Fruit fly (Drosophila melanogaster) whole organism, embryonic: Measurements from ENCODE around the gene CG7987.

Experiments used
- Aef1 ChIP-seq: fragments of 200-800 bp; sonication (Bioruptor generic); IDR thresholded peaks from 3 replicates; pipeline ENCODE4 v1.3.6; 2022; ENCODE audit warnings: missing biosample characterization, missing genetic modification characterization
- B-H2 ChIP-seq: fragments of 200-800 bp; sonication (Bioruptor generic); optimal IDR thresholded peaks from 2 replicates; lab custom pipeline; 2018; ENCODE audit warnings: missing biosample characterization, mild to moderate bottlenecking, missing genetic modification characterization
- Blimp-1 ChIP-seq: fragments of 200-800 bp; sonication (Bioruptor generic); optimal IDR thresholded peaks from 3 replicates; lab custom pipeline; 2018; ENCODE audit warnings: missing biosample characterization, missing genetic modification characterization, mild to moderate bottlenecking, moderate library complexity, missing genetic modification reagents
- CG10654 ChIP-seq: fragments of 200-800 bp; sonication (Bioruptor generic); optimal IDR thresholded peaks from 2 replicates; lab custom pipeline; 2016; ENCODE audit warnings: missing biosample characterization, missing genetic modification characterization
- CG10979 ChIP-seq: fragments of 200-800 bp; sonication (Bioruptor generic); optimal IDR thresholded peaks from 2 replicates; lab custom pipeline; 2018; ENCODE audit warnings: missing biosample characterization, mild to moderate bottlenecking, missing genetic modification characterization, moderate library complexity
- CG11456 ChIP-seq: fragments of 200-800 bp; sonication (Bioruptor generic); IDR thresholded peaks from 3 replicates; pipeline ENCODE4 v1.3.6; 2022; ENCODE audit warnings: missing biosample characterization, missing genetic modification characterization
- CG13424 ChIP-seq: fragments of 200-800 bp; sonication (Bioruptor generic); optimal IDR thresholded peaks from 2 replicates; lab custom pipeline; 2019; ENCODE audit warnings: missing biosample characterization, mild to moderate bottlenecking, missing genetic modification characterization, moderate library complexity
- CG14014 ChIP-seq: fragments of 200-800 bp; sonication (Bioruptor generic); IDR thresholded peaks from 2 replicates; pipeline ENCODE4 v1.3.6; 2022; ENCODE audit warnings: missing biosample characterization, missing genetic modification characterization
- CG15601 ChIP-seq: fragments of 200-800 bp; sonication (Bioruptor generic); optimal IDR thresholded peaks from 3 replicates; lab custom pipeline; 2019; ENCODE audit warnings: missing biosample characterization, mild to moderate bottlenecking, missing genetic modification characterization, moderate library complexity
- CG17361 ChIP-seq: fragments of 200-800 bp; sonication (Bioruptor generic); IDR thresholded peaks from 3 replicates; pipeline ENCODE4 v1.3.6; 2022; ENCODE audit warnings: missing biosample characterization, missing genetic modification characterization
- CG18262 ChIP-seq: fragments of 200-800 bp; optimal IDR thresholded peaks from 3 replicates; lab custom pipeline; 2019; ENCODE audit warnings: missing biosample characterization, mild to moderate bottlenecking, missing genetic modification characterization, moderate library complexity
- CG2116 ChIP-seq: fragments of 200-800 bp; sonication (Bioruptor generic); optimal IDR thresholded peaks from 3 replicates; lab custom pipeline; 2018; ENCODE audit warnings: missing biosample characterization, mild to moderate bottlenecking, missing genetic modification characterization
- CG30020 ChIP-seq: fragments of 200-800 bp; optimal IDR thresholded peaks from 2 replicates; lab custom pipeline; 2019; ENCODE audit warnings: missing biosample characterization, mild to moderate bottlenecking, missing genetic modification characterization, moderate library complexity
- CG32532 ChIP-seq: fragments of 200-800 bp; sonication (Bioruptor generic); IDR thresholded peaks from 2 replicates; pipeline ENCODE4 v1.3.6; 2022; ENCODE audit warnings: missing biosample characterization, missing genetic modification characterization
- CG3847 ChIP-seq: fragments of 200-800 bp; sonication (Bioruptor generic); IDR thresholded peaks from 2 replicates; pipeline ENCODE4 v1.3.6; 2022; ENCODE audit warnings: missing biosample characterization, missing genetic modification characterization
- CG4328 ChIP-seq: fragments of 200-800 bp; sonication (Bioruptor generic); optimal IDR thresholded peaks from 3 replicates; lab custom pipeline; 2017; ENCODE audit warnings: missing biosample characterization, missing genetic modification reagents, missing genetic modification characterization
- CG6854 ChIP-seq: fragments of 200-800 bp; sonication (Bioruptor generic); optimal IDR thresholded peaks from 3 replicates; lab custom pipeline; 2017; ENCODE audit warnings: missing biosample characterization, mild to moderate bottlenecking, missing genetic modification characterization
- CG7839 ChIP-seq: fragments of 200-800 bp; sonication (Bioruptor generic); optimal IDR thresholded peaks from 3 replicates; lab custom pipeline; 2018; ENCODE audit warnings: missing biosample characterization, mild to moderate bottlenecking, missing genetic modification characterization, moderate library complexity
- CG7928 ChIP-seq: fragments of 200-800 bp; sonication (Bioruptor generic); optimal IDR thresholded peaks from 2 replicates; lab custom pipeline; 2017; ENCODE audit warnings: missing biosample characterization, mild to moderate bottlenecking, missing genetic modification characterization
- CG8281 ChIP-seq: fragments of 200-800 bp; sonication (Bioruptor generic); optimal IDR thresholded peaks from 2 replicates; lab custom pipeline; 2018; ENCODE audit warnings: missing biosample characterization, mild to moderate bottlenecking, missing genetic modification characterization, moderate library complexity
- CG9437 ChIP-seq: fragments of 200-800 bp; sonication (Bioruptor generic); optimal IDR thresholded peaks from 2 replicates; lab custom pipeline; 2018; ENCODE audit warnings: missing biosample characterization, mild to moderate bottlenecking, missing genetic modification characterization
- CG9817 ChIP-seq: fragments of 200-800 bp; sonication (Bioruptor generic); optimal IDR thresholded peaks from 2 replicates; lab custom pipeline; 2018; ENCODE audit warnings: missing biosample characterization, mild to moderate bottlenecking, missing genetic modification characterization, moderate library complexity
- Camta ChIP-seq: fragments of 200-800 bp; sonication (Bioruptor generic); optimal IDR thresholded peaks from 2 replicates; lab custom pipeline; 2016; ENCODE audit warnings: missing biosample characterization, missing genetic modification characterization
- Doc2 ChIP-seq: fragments of 200-800 bp; sonication (Bioruptor generic); IDR thresholded peaks from 2 replicates; pipeline ENCODE4 v1.3.6; 2022; ENCODE audit warnings: missing biosample characterization, missing genetic modification characterization
- Ets65A ChIP-seq: fragments of 200-800 bp; sonication (Bioruptor generic); peaks from one replicate; lab custom pipeline; 2016; ENCODE audit warnings: missing biosample characterization, missing genetic modification characterization
- Jarid2 ChIP-seq: fragments of 200-800 bp; sonication (Bioruptor generic); optimal IDR thresholded peaks from 3 replicates; lab custom pipeline; 2017; ENCODE audit warnings: mild to moderate bottlenecking, missing biosample characterization, missing genetic modification reagents, missing genetic modification characterization
- Med ChIP-seq: fragments of 200-800 bp; sonication (Bioruptor generic); peaks from one replicate; lab custom pipeline; 2016; ENCODE audit warnings: missing biosample characterization, missing genetic modification characterization, mild to moderate bottlenecking, inconsistent platforms, moderate library complexity
- NC2α ChIP-seq: fragments of 200-800 bp; sonication (Bioruptor generic); optimal IDR thresholded peaks from 2 replicates; lab custom pipeline; 2016; ENCODE audit warnings: missing biosample characterization, missing genetic modification characterization
- NC2β ChIP-seq: fragments of 200-800 bp; sonication (Bioruptor generic); optimal IDR thresholded peaks from 2 replicates; lab custom pipeline; 2016; ENCODE audit warnings: missing biosample characterization, missing genetic modification characterization
- PHDP ChIP-seq: fragments of 200-800 bp; sonication (Bioruptor generic); optimal IDR thresholded peaks from 3 replicates; lab custom pipeline; 2018; ENCODE audit warnings: missing biosample characterization, mild to moderate bottlenecking, missing genetic modification characterization, moderate library complexity
- Poxn ChIP-seq: fragments of 200-800 bp; sonication (Bioruptor generic); IDR thresholded peaks from 2 replicates; pipeline ENCODE4 v1.3.6; 2022; ENCODE audit warnings: missing biosample characterization, missing genetic modification characterization
- Xrp1 ChIP-seq: fragments of 200-800 bp; sonication (Bioruptor generic); IDR thresholded peaks from 2 replicates; pipeline ENCODE4 v1.3.6; 2022; ENCODE audit warnings: missing biosample characterization, missing genetic modification characterization
- ac ChIP-seq: fragments of 200-800 bp; sonication (Bioruptor generic); optimal IDR thresholded peaks from 3 replicates; lab custom pipeline; 2017; ENCODE audit warnings: missing biosample characterization, mild to moderate bottlenecking, missing genetic modification characterization
- bsh ChIP-seq, 2 experiments: fragments of 200-800 bp; sonication (Bioruptor generic); optimal IDR thresholded peaks; 2 replicates each; lab custom pipeline; 2017 to 2018; ENCODE audit warnings: mild to moderate bottlenecking in 2 of 2, missing biosample characterization in 2 of 2, missing genetic modification characterization in 2 of 2, moderate library complexity in 1 of 2
- cad ChIP-seq: fragments of >200 bp; optimal IDR thresholded peaks from 2 replicates; lab custom pipeline; 2017; ENCODE audit warnings: missing biosample characterization, missing genetic modification characterization
- chm ChIP-seq: fragments of 200-800 bp; sonication (Bioruptor generic); IDR thresholded peaks from 2 replicates; pipeline ENCODE4 v1.3.6; 2022; ENCODE audit warnings: missing biosample characterization, missing genetic modification characterization
- crol ChIP-seq: fragments of 200-800 bp; sonication (Bioruptor generic); IDR thresholded peaks from 2 replicates; pipeline ENCODE4 v1.3.6; 2022; ENCODE audit warnings: missing biosample characterization, missing genetic modification characterization
- dpn ChIP-seq, 2 experiments: fragments of 200-800 bp; sonication (Bioruptor generic); optimal IDR thresholded peaks; 3 replicates each; lab custom pipeline; 2016; ENCODE audit warnings: missing biosample characterization in 2 of 2, missing genetic modification characterization in 2 of 2
- eyg ChIP-seq: fragments of 200-800 bp; sonication (Bioruptor generic); optimal IDR thresholded peaks from 3 replicates; lab custom pipeline; 2016; ENCODE audit warnings: missing biosample characterization, missing genetic modification characterization
- hth ChIP-seq: fragments of >200 bp; optimal IDR thresholded peaks from 2 replicates; lab custom pipeline; 2017; ENCODE audit warnings: inconsistent platforms
- klu ChIP-seq: fragments of 200-800 bp; sonication (Bioruptor generic); IDR thresholded peaks from 2 replicates; pipeline ENCODE4 v1.3.6; 2022; ENCODE audit warnings: missing biosample characterization, missing genetic modification characterization
- org-1 ChIP-seq: fragments of 200-800 bp; sonication (Bioruptor generic); optimal IDR thresholded peaks from 2 replicates; lab custom pipeline; 2017; ENCODE audit warnings: missing biosample characterization, missing genetic modification characterization
- otp ChIP-seq: fragments of 200-800 bp; sonication (Bioruptor generic); IDR thresholded peaks from 3 replicates; pipeline ENCODE4, ENCODE4 v1.3.6; 2022; ENCODE audit warnings: missing biosample characterization, missing genetic modification characterization
- salm ChIP-seq: fragments of 200-800 bp; sonication (Bioruptor generic); optimal IDR thresholded peaks from 2 replicates; lab custom pipeline; 2018; ENCODE audit warnings: missing biosample characterization, mild to moderate bottlenecking, missing genetic modification characterization
- slp2 ChIP-seq: fragments of 200-800 bp; sonication (Bioruptor generic); optimal IDR thresholded peaks from 2 replicates; lab custom pipeline; 2016; ENCODE audit warnings: missing biosample characterization, missing genetic modification characterization
- sug ChIP-seq: fragments of 200-800 bp; optimal IDR thresholded peaks from 2 replicates; lab custom pipeline; 2019; ENCODE audit warnings: missing biosample characterization, mild to moderate bottlenecking, missing genetic modification characterization, moderate library complexity
- unpg ChIP-seq: fragments of 200-800 bp; sonication (Bioruptor generic); optimal IDR thresholded peaks from 3 replicates; lab custom pipeline; 2018; ENCODE audit warnings: missing biosample characterization, mild to moderate bottlenecking, missing genetic modification characterization, moderate library complexity
- wdn ChIP-seq: fragments of 200-800 bp; sonication (Bioruptor generic); IDR thresholded peaks from 2 replicates; pipeline ENCODE4 v1.3.6; 2022; ENCODE audit warnings: missing biosample characterization, missing genetic modification characterization
- zen ChIP-seq: fragments of 200-800 bp; sonication (Bioruptor generic); optimal IDR thresholded peaks from 3 replicates; lab custom pipeline; 2018; ENCODE audit warnings: missing biosample characterization, mild to moderate bottlenecking, missing genetic modification characterization, moderate library complexity

The CG7987 gene

dm6 chr3R:14569411-14570107 is 6.1 kb downstream of the CG7987 start, which contains the start of gene Cys (continued):
- peak; percentile 56 for TF ChIP-seq PHDP (tag; lab: Kevin White, UChicago)
- 0 out of 3 replicates have a peak, but pooled peaks have one; percentile 61 for TF ChIP-seq CG11456 (GFP tag; lab: Robert Waterston, UW)
- TF ChIP-seq CG9437: no peak
- TF ChIP-seq wdn: 0 out of 2 replicates have a peak, but pooled peaks have one; percentile 28
- TF ChIP-seq CG18262: peak; percentile 34
- TF ChIP-seq unpg: peak; percentile 19
- peak; percentile 42 for TF ChIP-seq ac (GFP tag; lab: Kevin White, UChicago)
- peak; percentile 73 for TF ChIP-seq Jarid2
- peak; percentile 18 for TF ChIP-seq Ets65A (GFP tag; lab: Kevin White, UChicago)
- TF ChIP-seq B-H2 (GFP tag; lab: Kevin White, UChicago): peak; percentile 30
- TF ChIP-seq sug: peak; percentile 34
- peak; percentile 16; the same call in 1 of the 2 replicates for TF ChIP-seq CG3847
- TF ChIP-seq chm (GFP tag; lab: Robert Waterston, UW): peak; percentile 32; the same call in 1 of the 2 replicates
- 0 out of 2 replicates have a peak, but pooled peaks have one; percentile 27 for TF ChIP-seq Xrp1 (GFP tag; lab: Robert Waterston, UW)
- peak; percentile 54 for TF ChIP-seq zen (tag; lab: Kevin White, UChicago)
- TF ChIP-seq CG32532 (GFP tag; lab: Robert Waterston, UW): peak; percentile 47; the same call in 1 of the 2 replicates
- peak; percentile 78 for TF ChIP-seq Med (GFP tag; lab: Kevin White, UChicago)
- TF ChIP-seq CG15601 (tag; lab: Kevin White, UChicago): peak; percentile 26
- TF ChIP-seq CG8281 (tag; lab: Kevin White, UChicago): peak; percentile 55
- TF ChIP-seq CG17361 (GFP tag; lab: Robert Waterston, UW): peak; percentile 38; the same call in 2 of the 3 replicates
- TF ChIP-seq cad: no peak

- TF ChIP-seq CG4328 (peak; percentile 30), org-1 (GFP tag; lab: Kevin White, UChicago) (no peak), Doc2 (GFP tag; lab: Robert Waterston, UW) (no peak), salm (tag; lab: Kevin White, UChicago) (no peak), CG14014 (no peak), slp2 (no peak), otp (GFP tag; lab: Robert Waterston, UW) (no peak), B-H2 (GFP tag; lab: Kevin White, UChicago) (peak; percentile 63), CG7928 (GFP tag; lab: Kevin White, UChicago) (no peak), bsh (GFP tag; optimal IDR thresholded peaks at IDR 0.05; lab: Kevin White, UChicago) (peak in 1 of 2 experiments; percentile 25), Blimp-1 (peak; percentile 15), CG2116 (GFP tag; lab: Kevin White, UChicago) (no peak), CG13424 (peak; percentile 38), CG10654 (GFP tag; lab: Kevin White, UChicago) (no peak), Aef1 (GFP tag; lab: Robert Waterston, UW) (no peak), CG10979 (no peak), eyg (GFP tag; lab: Kevin White, UChicago) (no peak), CG7839 (tag; lab: Kevin White, UChicago) (peak; percentile 22), CG6854 (GFP tag; lab: Kevin White, UChicago) (no peak), klu (no peak), dpn (GFP tag; optimal IDR thresholded peaks at IDR 0.05; lab: Kevin White, UChicago) (peak in 1 of 2 experiments; percentile 9), NC2α (GFP tag; lab: Kevin White, UChicago) (no peak), CG30020 (tag; lab: Kevin White, UChicago) (no peak), Camta (GFP tag; lab: Kevin White, UChicago) (no peak), crol (GFP tag; lab: Robert Waterston, UW) (peak; percentile 58), hth (lab: Kevin White, UChicago) (no peak), CG9817 (tag; lab: Kevin White, UChicago) (peak; percentile 1), Poxn (no peak), NC2β (GFP tag; lab: Kevin White, UChicago) (no peak)
Observed at dm6 chr3R:14568501-14569137, 7.1 kb downstream of the CG7987 start, which contains the start of gene CG8066. TSS of gene CG8066 (minus strand) at chr3R:14568847.
